Fruit fly (Drosophila melanogaster) whole organism, prepupa: ENCODE data around the gene Tsp97E.
A peak's percentile ranks its signal among the peaks of the same experiment; 100 is the strongest.

ENCODE experiments used
- CG10669 ChIP-seq: fragments of 200-800 bp; sonication (Bioruptor generic); optimal IDR thresholded peaks from 3 replicates; lab custom pipeline; 2018; ENCODE audit warnings: missing biosample characterization, mild to moderate bottlenecking, missing genetic modification characterization, moderate library complexity
- CG11294 ChIP-seq: fragments of 200-800 bp; sonication (Bioruptor generic); IDR thresholded peaks from 2 replicates; pipeline ENCODE4 v1.3.6; 2022; ENCODE audit warnings: missing biosample characterization, missing genetic modification characterization
- CG16779 ChIP-seq: fragments of 200-800 bp; sonication (Bioruptor generic); optimal IDR thresholded peaks from 3 replicates; lab custom pipeline; 2017; ENCODE audit warnings: missing biosample characterization, mild to moderate bottlenecking, missing genetic modification characterization
- CG6276 ChIP-seq: fragments of 200-800 bp; sonication (Bioruptor generic); optimal IDR thresholded peaks from 2 replicates; lab custom pipeline; 2017; ENCODE audit warnings: missing biosample characterization, mild to moderate bottlenecking, missing genetic modification characterization
- CG6854 ChIP-seq: fragments of 200-800 bp; sonication (Bioruptor generic); optimal IDR thresholded peaks from 2 replicates; lab custom pipeline; 2017; ENCODE audit warnings: missing biosample characterization, mild to moderate bottlenecking, missing genetic modification characterization
- Gug ChIP-seq: fragments of 200-800 bp; sonication (Bioruptor generic); IDR thresholded peaks from 2 replicates; pipeline ENCODE4 v1.3.6; 2022; ENCODE audit warnings: missing biosample characterization, missing genetic modification characterization
- Hr4 ChIP-seq: fragments of 200-800 bp; sonication (Bioruptor generic); optimal IDR thresholded peaks from 3 replicates; lab custom pipeline; 2016; ENCODE audit warnings: missing biosample characterization, missing genetic modification characterization
- Lpt ChIP-seq: fragments of 200-800 bp; sonication (Bioruptor generic); optimal IDR thresholded peaks from 3 replicates; lab custom pipeline; 2016; ENCODE audit warnings: missing biosample characterization, missing genetic modification characterization
- OdsH ChIP-seq: fragments of 200-800 bp; sonication (Bioruptor generic); optimal IDR thresholded peaks from 3 replicates; lab custom pipeline; 2016; ENCODE audit warnings: missing biosample characterization, missing genetic modification characterization
- Sox102F ChIP-seq: fragments of 200-800 bp; sonication (Bioruptor generic); optimal IDR thresholded peaks from 2 replicates; lab custom pipeline; 2016; ENCODE audit warnings: missing biosample characterization, mild to moderate bottlenecking, missing genetic modification characterization
- fd85E ChIP-seq: fragments of 200-800 bp; sonication (Bioruptor generic); optimal IDR thresholded peaks from 3 replicates; lab custom pipeline; 2016; ENCODE audit warnings: missing biosample characterization, missing genetic modification characterization

dm6 chr3R:26953478-26953874 lies 11.1 kb downstream of the Tsp97E start:
- TF ChIP-seq Gug (GFP tag; lab: Robert Waterston, UW) (peak; percentile 87), CG11294 (GFP tag; lab: Robert Waterston, UW) (peak; percentile 89), CG6854 (GFP tag; lab: Kevin White, UChicago) (no peak), Lpt (GFP tag; lab: Kevin White, UChicago) (peak; percentile 89), CG6276 (GFP tag; lab: Kevin White, UChicago) (peak; percentile 89), fd85E (GFP tag; lab: Kevin White, UChicago) (peak; percentile 83), OdsH (GFP tag; lab: Kevin White, UChicago) (peak; percentile 97), Sox102F (no peak), CG10669 (GFP tag; lab: Kevin White, UChicago) (peak; percentile 94), CG16779 (tag; lab: Kevin White, UChicago) (peak; percentile 64), Hr4 (GFP tag; lab: Kevin White, UChicago) (peak; percentile 97)
